Worm (Caenorhabditis elegans) whole organism, L4 larva: Measurements from ENCODE around the gene C26B2.7.

Experiments
- F10B5.3 ChIP-seq: sonication (generic microtip); optimal IDR thresholded peaks from 2 replicates; lab custom pipeline; 2016; ENCODE audit warnings: mild to moderate bottlenecking, missing genetic modification characterization, missing compliant biosample characterization
- F26F4.8 ChIP-seq: fragments of 200-800 bp; sonication (Bioruptor generic); conservative IDR thresholded peaks from 2 replicates; pipeline ENCODE4 v1.3.6; 2022; ENCODE audit warnings: missing genetic modification characterization, missing compliant biosample characterization
- T26A8.4 ChIP-seq: fragments of 200-800 bp; sonication (Bioruptor generic); IDR thresholded peaks from 2 replicates; pipeline ENCODE4 v1.3.6; 2022; ENCODE audit warnings: missing genetic modification characterization, missing compliant biosample characterization
- dpl-1 ChIP-seq: fragments of 150-350 bp; optimal IDR thresholded peaks from 2 replicates; lab custom pipeline; 2014; ENCODE audit warnings: missing biosample characterization, missing genetic modification reagents, missing genetic modification characterization
- lin-13 ChIP-seq: fragments of 150-350 bp; optimal IDR thresholded peaks from 2 replicates; lab custom pipeline; 2014; ENCODE audit warnings: missing biosample characterization, missing genetic modification reagents, missing genetic modification characterization
- lir-3 ChIP-seq: sonication (generic microtip); optimal IDR thresholded peaks from 2 replicates; lab custom pipeline; 2016; ENCODE audit warnings: mild to moderate bottlenecking, missing genetic modification characterization, missing compliant biosample characterization
- madf-9 ChIP-seq: fragments of 200-800 bp; sonication (Bioruptor generic); conservative IDR thresholded peaks from 2 replicates; pipeline ENCODE4 v1.3.6; 2022; ENCODE audit warnings: missing genetic modification reagents, missing genetic modification characterization, missing compliant biosample characterization
- mxl-2 ChIP-seq: fragments of 200-800 bp; sonication (Bioruptor generic); conservative IDR thresholded peaks from 2 replicates; pipeline ENCODE4 v1.3.6; 2022; ENCODE audit warnings: missing genetic modification reagents, missing genetic modification characterization, missing compliant biosample characterization
- nhr-6 ChIP-seq: fragments of 150-350 bp; optimal IDR thresholded peaks from 2 replicates; lab custom pipeline; 2014; ENCODE audit warnings: missing biosample characterization, missing genetic modification characterization
- pha-4 ChIP-seq, 2 experiments: fragments of 150-350 bp in 1 of 2; fragments of 200-800 bp in 1 of 2; sonication (Bioruptor generic) in 1 of 2; IDR thresholded peaks in 1 of 2; optimal IDR thresholded peaks in 1 of 2; 2 replicates each; pipeline versions ENCODE4 v1.3.6 to Lab custom; 2014 to 2022; ENCODE audit warnings: missing genetic modification characterization in 2 of 2, missing genetic modification reagents in 2 of 2, missing biosample characterization in 1 of 2, missing compliant biosample characterization in 1 of 2
- skn-1 ChIP-seq: fragments of 150-350 bp; optimal IDR thresholded peaks from 2 replicates; lab custom pipeline; 2014; ENCODE audit warnings: missing biosample characterization, missing genetic modification characterization
- ztf-7 ChIP-seq: fragments of 150-350 bp; optimal IDR thresholded peaks from 2 replicates; lab custom pipeline; 2014; ENCODE audit warnings: missing biosample characterization, missing genetic modification characterization

- no peak for TF ChIP-seq nhr-6 (tag; lab: Kevin White, UChicago)
- no peak for TF ChIP-seq F26F4.8
- TF ChIP-seq madf-9 (GFP tag; lab: Robert Waterston, UW) = no peak
- no peak for TF ChIP-seq dpl-1 (GFP tag; lab: Kevin White, UChicago)
- TF ChIP-seq ztf-7 (tag; lab: Kevin White, UChicago) = no peak
- TF ChIP-seq mxl-2 (GFP tag; lab: Robert Waterston, UW) = no peak
- TF ChIP-seq skn-1 = no peak
- no peak for TF ChIP-seq lir-3
- no peak for TF ChIP-seq F10B5.3
- no peak for TF ChIP-seq lin-13 (GFP tag; lab: Kevin White, UChicago)
- no peak for TF ChIP-seq T26A8.4 (GFP tag; lab: Robert Waterston, UW)
- no peak for TF ChIP-seq pha-4 (GFP tag; IDR thresholded peaks at IDR 0.05; lab: Robert Waterston, UW)
- TF ChIP-seq pha-4 (tag; optimal IDR thresholded peaks at IDR 0.05; lab: Kevin White, UChicago) = no peak
Observed at ce11 chrIV:8016694-8017093, 620 bp downstream of the C26B2.7 start, which contains the start of gene elpc-4.
